Worm (Caenorhabditis elegans) whole organism, L4 larva: ENCODE measurements around the gene set-15.

Source experiments
- F49E8.2 ChIP-seq: sonication (generic microtip); optimal IDR thresholded peaks from 2 replicates; lab custom pipeline; 2016; ENCODE audit warnings: missing compliant biosample characterization, mild to moderate bottlenecking, missing genetic modification characterization, borderline replicate concordance
- aly-2 ChIP-seq: sonication (generic microtip); optimal IDR thresholded peaks from 2 replicates; lab custom pipeline; 2018; ENCODE audit warnings: missing biosample characterization, missing genetic modification characterization
- ama-1 ChIP-seq: fragments of 150-350 bp; optimal IDR thresholded peaks from 2 replicates; lab custom pipeline; 2014; ENCODE audit warnings: inconsistent platforms, mixed read lengths
- ceh-28 ChIP-seq: fragments of 150-350 bp; optimal IDR thresholded peaks from 2 replicates; lab custom pipeline; 2014; ENCODE audit warnings: missing biosample characterization, missing genetic modification reagents, missing genetic modification characterization
- ces-1 ChIP-seq: fragments of 150-350 bp; sonication (generic microtip); optimal IDR thresholded peaks from 4 replicates; lab custom pipeline; 2014; ENCODE audit warnings: missing biosample characterization, missing genetic modification reagents, missing genetic modification characterization
- cey-2 ChIP-seq: sonication (generic microtip); optimal IDR thresholded peaks from 3 replicates; lab custom pipeline; 2017; ENCODE audit warnings: missing genetic modification characterization, mild to moderate bottlenecking, missing compliant biosample characterization, antibody characterized with exemption, borderline replicate concordance; ENCODE audit not compliant: insufficient read depth
- ctbp-1 ChIP-seq: fragments of 200-800 bp; sonication (Bioruptor generic); IDR thresholded peaks from 2 replicates; pipeline ENCODE4 v1.3.6; 2022; ENCODE audit warnings: missing genetic modification reagents, missing genetic modification characterization, missing compliant biosample characterization
- daf-16 ChIP-seq, 3 experiments: sonication (generic microtip); optimal IDR thresholded peaks; 2 replicates each; lab custom pipeline; 2016 to 2017; ENCODE audit warnings: missing genetic modification characterization in 3 of 3, missing genetic modification reagents in 3 of 3, mild to moderate bottlenecking in 2 of 3, missing compliant biosample characterization in 2 of 3, missing biosample characterization in 1 of 3, moderate library complexity in 1 of 3
- dmd-6 ChIP-seq: fragments of 200-800 bp; sonication (Bioruptor generic); IDR thresholded peaks from 2 replicates; pipeline ENCODE4 v1.3.6; 2022; ENCODE audit warnings: missing genetic modification reagents, missing genetic modification characterization, missing compliant biosample characterization
- dpl-1 ChIP-seq: fragments of 150-350 bp; optimal IDR thresholded peaks from 2 replicates; lab custom pipeline; 2014; ENCODE audit warnings: missing biosample characterization, missing genetic modification reagents, missing genetic modification characterization
- dve-1 ChIP-seq: sonication (generic microtip); optimal IDR thresholded peaks from 2 replicates; lab custom pipeline; 2017; ENCODE audit warnings: antibody characterized with exemption, mild to moderate bottlenecking, missing genetic modification characterization, missing compliant biosample characterization; ENCODE audit not compliant: insufficient read depth
- fkh-10 ChIP-seq: fragments of 150-350 bp; optimal IDR thresholded peaks from 2 replicates; lab custom pipeline; 2014; ENCODE audit warnings: missing biosample characterization, missing genetic modification reagents, missing genetic modification characterization
- hlh-11 ChIP-seq: fragments of 200-800 bp; sonication (Bioruptor generic); optimal IDR thresholded peaks from 2 replicates; lab custom pipeline; 2018; ENCODE audit warnings: mild to moderate bottlenecking, missing genetic modification characterization, missing compliant biosample characterization
- hlh-30 ChIP-seq: sonication (generic microtip); optimal IDR thresholded peaks from 2 replicates; lab custom pipeline; 2017; ENCODE audit warnings: antibody characterized with exemption, mild to moderate bottlenecking, missing genetic modification characterization, missing compliant biosample characterization; ENCODE audit not compliant: insufficient read depth
- jun-1 ChIP-seq: fragments of 150-350 bp; optimal IDR thresholded peaks from 2 replicates; lab custom pipeline; 2014; ENCODE audit warnings: missing biosample characterization, missing genetic modification reagents, missing genetic modification characterization
- lin-38 ChIP-seq: fragments of 200-800 bp; sonication (Bioruptor generic); IDR thresholded peaks from 2 replicates; pipeline ENCODE4 v1.3.6; 2022; ENCODE audit warnings: missing genetic modification reagents, missing genetic modification characterization, missing compliant biosample characterization
- lsy-2 ChIP-seq, 2 experiments: fragments of 150-350 bp in 1 of 2; sonication (generic microtip) in 1 of 2; optimal IDR thresholded peaks; 2 replicates each; lab custom pipeline; 2014 to 2017; ENCODE audit warnings: missing biosample characterization in 2 of 2, missing genetic modification characterization in 2 of 2
- madf-9 ChIP-seq: fragments of 200-800 bp; sonication (Bioruptor generic); conservative IDR thresholded peaks from 2 replicates; pipeline ENCODE4 v1.3.6; 2022; ENCODE audit warnings: missing genetic modification reagents, missing genetic modification characterization, missing compliant biosample characterization
- mep-1 ChIP-seq: fragments of 150-350 bp; sonication (generic microtip); optimal IDR thresholded peaks from 3 replicates; lab custom pipeline; 2014; ENCODE audit warnings: missing biosample characterization, missing genetic modification characterization
- mes-2 ChIP-seq: sonication (generic microtip); optimal IDR thresholded peaks from 2 replicates; lab custom pipeline; 2016; ENCODE audit warnings: missing genotype, mild to moderate bottlenecking, missing genetic modification characterization, missing compliant biosample characterization; ENCODE audit not compliant: poor library complexity, severe bottlenecking
- mxl-2 ChIP-seq: fragments of 200-800 bp; sonication (Bioruptor generic); conservative IDR thresholded peaks from 2 replicates; pipeline ENCODE4 v1.3.6; 2022; ENCODE audit warnings: missing genetic modification reagents, missing genetic modification characterization, missing compliant biosample characterization
- mxl-3 ChIP-seq: fragments of 200-800 bp; sonication (Bioruptor generic); optimal IDR thresholded peaks from 2 replicates; lab custom pipeline; 2018; ENCODE audit warnings: mild to moderate bottlenecking, missing genetic modification characterization, missing compliant biosample characterization
- nhr-111 ChIP-seq: fragments of 200-800 bp; sonication (Bioruptor generic); optimal IDR thresholded peaks from 2 replicates; lab custom pipeline; 2018; ENCODE audit warnings: mild to moderate bottlenecking, missing genetic modification characterization, missing compliant biosample characterization
- nhr-25 ChIP-seq: sonication (generic microtip); optimal IDR thresholded peaks from 2 replicates; lab custom pipeline; 2017; ENCODE audit warnings: missing genetic modification characterization, mild to moderate bottlenecking, missing compliant biosample characterization, antibody characterized with exemption, moderate library complexity, borderline replicate concordance; ENCODE audit not compliant: insufficient read depth
- nhr-28 ChIP-seq: fragments of 150-350 bp; optimal IDR thresholded peaks from 2 replicates; lab custom pipeline; 2014; ENCODE audit warnings: missing biosample characterization, missing genetic modification characterization
- nhr-48 ChIP-seq: sonication (generic microtip); optimal IDR thresholded peaks from 2 replicates; lab custom pipeline; 2016; ENCODE audit warnings: mild to moderate bottlenecking, missing genetic modification characterization, missing compliant biosample characterization
- nhr-6 ChIP-seq: fragments of 150-350 bp; optimal IDR thresholded peaks from 2 replicates; lab custom pipeline; 2014; ENCODE audit warnings: missing biosample characterization, missing genetic modification characterization
- nhr-77 ChIP-seq: fragments of 150-350 bp; optimal IDR thresholded peaks from 2 replicates; lab custom pipeline; 2014; ENCODE audit warnings: missing biosample characterization, missing genetic modification characterization
- pha-4 ChIP-seq, 2 experiments: fragments of 150-350 bp in 1 of 2; fragments of 200-800 bp in 1 of 2; sonication (Bioruptor generic) in 1 of 2; IDR thresholded peaks in 1 of 2; optimal IDR thresholded peaks in 1 of 2; 2 replicates each; pipeline versions ENCODE4 v1.3.6 to Lab custom; 2014 to 2022; ENCODE audit warnings: missing genetic modification characterization in 2 of 2, missing genetic modification reagents in 2 of 2, missing biosample characterization in 1 of 2, missing compliant biosample characterization in 1 of 2
- rbr-2 ChIP-seq: sonication (generic microtip); optimal IDR thresholded peaks from 2 replicates; lab custom pipeline; 2016; ENCODE audit warnings: missing genotype, missing genetic modification characterization, missing compliant biosample characterization
- sdz-12 ChIP-seq: fragments of 200-800 bp; sonication (Bioruptor generic); optimal IDR thresholded peaks from 2 replicates; lab custom pipeline; 2018; ENCODE audit warnings: mild to moderate bottlenecking, missing genetic modification characterization, missing compliant biosample characterization
- set-16 ChIP-seq: fragments of 200-800 bp; sonication (Bioruptor generic); IDR thresholded peaks from 2 replicates; pipeline ENCODE4 v1.3.6; 2022; ENCODE audit warnings: missing genetic modification reagents, missing genetic modification characterization, missing compliant biosample characterization
- spr-3 ChIP-seq: fragments of 200-800 bp; sonication (Bioruptor generic); optimal IDR thresholded peaks from 2 replicates; lab custom pipeline; 2018; ENCODE audit warnings: mild to moderate bottlenecking, missing genetic modification characterization, missing compliant biosample characterization
- tag-97 ChIP-seq: fragments of 200-800 bp; sonication (Bioruptor generic); IDR thresholded peaks from 2 replicates; pipeline ENCODE4 v1.3.6; 2022; ENCODE audit warnings: missing genetic modification characterization, missing compliant biosample characterization
- tra-1 ChIP-seq: fragments of 200-800 bp; sonication (Bioruptor generic); IDR thresholded peaks from 2 replicates; pipeline ENCODE4 v1.3.6; 2022; ENCODE audit warnings: missing genetic modification reagents, missing genetic modification characterization, missing compliant biosample characterization
- unc-130 ChIP-seq: sonication (generic microtip); optimal IDR thresholded peaks from 2 replicates; lab custom pipeline; 2016; ENCODE audit warnings: missing genetic modification reagents, missing genetic modification characterization, missing compliant biosample characterization
- vab-7 ChIP-seq: fragments of 200-800 bp; sonication (Bioruptor generic); IDR thresholded peaks from 2 replicates; pipeline ENCODE4 v1.3.6; 2022; ENCODE audit warnings: missing genetic modification reagents, missing genetic modification characterization, missing compliant biosample characterization
- zfp-2 ChIP-seq: sonication (generic microtip); optimal IDR thresholded peaks from 2 replicates; lab custom pipeline; 2016; ENCODE audit warnings: mild to moderate bottlenecking, missing genetic modification characterization, missing compliant biosample characterization
- zip-11 ChIP-seq: fragments of 200-800 bp; sonication (Bioruptor generic); IDR thresholded peaks from 2 replicates; pipeline ENCODE4 v1.3.6; 2022; ENCODE audit warnings: missing genetic modification characterization, missing compliant biosample characterization
- zip-2 ChIP-seq: fragments of 150-350 bp; optimal IDR thresholded peaks from 2 replicates; lab custom pipeline; 2014; ENCODE audit warnings: missing biosample characterization, missing genetic modification characterization
- ztf-7 ChIP-seq: fragments of 150-350 bp; optimal IDR thresholded peaks from 2 replicates; lab custom pipeline; 2014; ENCODE audit warnings: missing biosample characterization, missing genetic modification characterization

Gene set-15

DNA sequence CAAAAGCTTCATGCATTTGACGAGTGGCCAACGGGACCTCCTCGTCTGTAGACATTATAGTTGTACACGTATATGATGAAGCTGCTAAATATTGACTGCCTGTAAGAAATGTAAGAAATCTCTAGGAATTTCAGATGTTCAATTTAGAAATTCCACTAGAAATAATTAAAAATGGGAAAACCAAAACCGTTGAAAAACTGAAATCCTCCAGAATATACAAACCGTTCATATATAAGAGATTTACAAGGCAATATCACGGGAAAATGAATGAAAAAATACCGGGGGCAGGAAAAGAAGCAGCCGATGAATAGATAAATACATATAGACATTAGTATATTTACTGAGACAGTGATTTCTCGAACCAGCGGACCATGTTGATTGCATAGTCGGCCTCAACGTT lies 22.5 kb upstream of the set-15 start, which contains the start of gene dpf-7:
Gene dpf-7, minus strand, starts transcription at position 101 of the 400 bp plus-strand sequence.
- TF ChIP-seq lin-38 (GFP tag; lab: Robert Waterston, UW) (peak; percentile 22; the same call in 1 of the 2 replicates), zfp-2 (tag; lab: Kevin White, UChicago) (no peak)

ce11 chrIV:4799114-4799513 lies 19.1 kb upstream of the set-15 start, which contains the start of gene eor-1:
Gene eor-1, minus strand, starts transcription at chrIV:4799178.
- peak; percentile 7 for TF ChIP-seq ceh-28
- peak; percentile 53 for TF ChIP-seq nhr-77
- peak in 1 of 2 experiments; percentile 75 for TF ChIP-seq lsy-2 (tag; optimal IDR thresholded peaks at IDR 0.05; lab: Kevin White, UChicago)
- peak; percentile 20 for TF ChIP-seq ama-1 (lab: Kevin White, UChicago)
- peak; percentile 29 for TF ChIP-seq dve-1 (tag; lab: Kevin White, UChicago)
- TF ChIP-seq lin-38 (GFP tag; lab: Robert Waterston, UW), result peak; percentile 93
- TF ChIP-seq unc-130 (GFP tag; lab: Kevin White, UChicago), result peak; percentile 22
- TF ChIP-seq madf-9, result no peak
- no peak for TF ChIP-seq tra-1
- TF ChIP-seq nhr-25, result peak; percentile 48
- no peak for TF ChIP-seq nhr-6
- TF ChIP-seq fkh-10 (GFP tag; lab: Kevin White, UChicago), result no peak
- TF ChIP-seq pha-4 (GFP tag; IDR thresholded peaks at IDR 0.05; lab: Robert Waterston, UW), result no peak
- TF ChIP-seq pha-4 (tag; optimal IDR thresholded peaks at IDR 0.05; lab: Kevin White, UChicago), result no peak
- no peak for TF ChIP-seq nhr-28 (tag; lab: Kevin White, UChicago)
- peak; percentile 33 for TF ChIP-seq dpl-1 (GFP tag; lab: Kevin White, UChicago)
- no peak for TF ChIP-seq vab-7 (GFP tag; lab: Robert Waterston, UW)
- peak; percentile 8 for TF ChIP-seq hlh-30
- TF ChIP-seq daf-16 (GFP tag; optimal IDR thresholded peaks at IDR 0.05; lab: Kevin White, UChicago), result no peak
- TF ChIP-seq daf-16 (tag; optimal IDR thresholded peaks at IDR 0.05; lab: Kevin White, UChicago), result peak; percentile 29
- TF ChIP-seq mep-1 (tag; lab: Kevin White, UChicago), result peak; percentile 60
- no peak for TF ChIP-seq aly-2 (tag; lab: Kevin White, UChicago)
- peak; percentile 67 for TF ChIP-seq mes-2 (tag; lab: Kevin White, UChicago)
- peak; percentile 44 for TF ChIP-seq rbr-2
- TF ChIP-seq, all 104 proteins: peak for 14

- TF ChIP-seq mxl-3 (GFP tag; lab: Kevin White, UChicago) (peak; percentile 8), hlh-11 (tag; lab: Kevin White, UChicago) (peak; percentile 37), nhr-28 (tag; lab: Kevin White, UChicago) (peak; percentile 12), mxl-2 (GFP tag; lab: Robert Waterston, UW) (no peak), nhr-111 (GFP tag; lab: Kevin White, UChicago) (no peak), tra-1 (0 out of 2 replicates have a peak, but pooled peaks have one; percentile 44), dpl-1 (GFP tag; lab: Kevin White, UChicago) (no peak), nhr-48 (tag; lab: Kevin White, UChicago) (peak; percentile 29), tag-97 (GFP tag; lab: Robert Waterston, UW) (no peak), cey-2 (tag; lab: Kevin White, UChicago) (peak; percentile 48), lin-38 (GFP tag; lab: Robert Waterston, UW) (no peak)
These were observed 15.1 kb upstream of the set-15 start for ce11 chrIV:4795111-4795510.

DNA sequence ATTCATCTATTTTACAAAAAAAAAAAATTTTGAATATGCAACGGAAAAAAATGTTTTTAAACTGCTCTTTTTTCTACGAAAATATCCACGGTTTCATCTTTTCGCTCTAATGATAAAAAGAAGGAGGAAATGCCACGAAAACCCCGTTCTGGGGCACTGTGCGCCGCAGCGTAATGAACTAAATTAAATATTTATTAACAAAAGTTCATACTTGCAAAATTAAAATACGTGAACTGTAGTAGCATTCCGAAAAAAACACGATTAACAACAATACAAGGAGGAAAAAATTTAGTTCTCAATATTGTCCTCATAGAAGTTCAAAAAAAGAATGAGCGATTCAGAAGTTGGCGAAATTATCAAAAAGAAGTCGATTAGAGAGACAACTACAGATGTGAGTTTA lies 9.4 kb upstream of the set-15 start, which contains the start of gene R11E3.1:
Gene R11E3.1, plus strand, starts transcription at position 301 of the 400 bp plus-strand sequence.
- no peak for TF ChIP-seq zip-2
- TF ChIP-seq dmd-6 (GFP tag; lab: Robert Waterston, UW), result no peak
- TF ChIP-seq fkh-10 (GFP tag; lab: Kevin White, UChicago), result no peak
- no peak for TF ChIP-seq ces-1 (GFP tag; lab: Kevin White, UChicago)
- no peak for TF ChIP-seq sdz-12 (GFP tag; lab: Kevin White, UChicago)
- no peak for TF ChIP-seq spr-3 (GFP tag; lab: Kevin White, UChicago)
- TF ChIP-seq set-16, result no peak
- no peak for TF ChIP-seq ztf-7 (tag; lab: Kevin White, UChicago)
- TF ChIP-seq F49E8.2 (tag; lab: Kevin White, UChicago), result no peak
- TF ChIP-seq jun-1 (tag; lab: Kevin White, UChicago), result no peak
- TF ChIP-seq zip-11, result no peak
- TF ChIP-seq ctbp-1 (GFP tag; lab: Robert Waterston, UW), result no peak
